Fruit fly (Drosophila melanogaster) whole organism, pupa: ENCODE results near the gene CG10513.

Experiments used
- CG14655 ChIP-seq: fragments of 200-800 bp; sonication (Bioruptor generic); optimal IDR thresholded peaks from 3 replicates; lab custom pipeline; 2017; ENCODE audit warnings: mild to moderate bottlenecking, missing biosample characterization, missing genetic modification reagents, missing genetic modification characterization
- CG17806 ChIP-seq: fragments of 200-800 bp; sonication (Bioruptor generic); optimal IDR thresholded peaks from 2 replicates; lab custom pipeline; 2018; ENCODE audit warnings: missing biosample characterization, mild to moderate bottlenecking, missing genetic modification characterization, moderate library complexity
- CG32121 ChIP-seq: fragments of 200-800 bp; sonication (Bioruptor generic); IDR thresholded peaks from 2 replicates; pipeline ENCODE4 v1.3.6; 2022; ENCODE audit warnings: missing biosample characterization, missing genetic modification characterization
- CG4496 ChIP-seq: fragments of 200-800 bp; sonication (Bioruptor generic); IDR thresholded peaks from 3 replicates; pipeline ENCODE4 v1.3.6; 2022; ENCODE audit warnings: missing biosample characterization, missing genetic modification characterization
- D1 ChIP-seq: fragments of 200-800 bp; sonication (Bioruptor generic); optimal IDR thresholded peaks from 2 replicates; lab custom pipeline; 2018; ENCODE audit warnings: missing biosample characterization, mild to moderate bottlenecking, missing genetic modification characterization, moderate library complexity
- EcR ChIP-seq: fragments of 200-800 bp; sonication (Bioruptor generic); optimal IDR thresholded peaks from 3 replicates; lab custom pipeline; 2019; ENCODE audit warnings: missing biosample characterization, missing genetic modification characterization, mild to moderate bottlenecking, moderate library complexity, missing genetic modification reagents
- Pif1A ChIP-seq: fragments of 200-800 bp; sonication (Bioruptor generic); optimal IDR thresholded peaks from 3 replicates; lab custom pipeline; 2016; ENCODE audit warnings: missing biosample characterization, missing genetic modification characterization
- Pif1B ChIP-seq: fragments of 200-800 bp; sonication (Bioruptor generic); optimal IDR thresholded peaks from 3 replicates; lab custom pipeline; 2016; ENCODE audit warnings: missing biosample characterization, missing genetic modification characterization
- Snoo ChIP-seq: fragments of 200-800 bp; sonication (Bioruptor generic); optimal IDR thresholded peaks from 3 replicates; lab custom pipeline; 2017; ENCODE audit warnings: missing biosample characterization, mild to moderate bottlenecking, missing genetic modification characterization, inconsistent platforms
- rn ChIP-seq: fragments of 200-800 bp; sonication (Bioruptor generic); IDR thresholded peaks from 2 replicates; pipeline ENCODE4 v1.3.6; 2022; ENCODE audit warnings: missing biosample characterization, missing genetic modification characterization

dm6 chr3R:25269909-25270308, 7.1 kb downstream of the CG10513 start, which contains the start of the genes CG11889 and CG11891:
- TF ChIP-seq CG32121 (GFP tag; lab: Robert Waterston, UW) = no peak
- TF ChIP-seq EcR (GFP tag; lab: Kevin White, UChicago) = no peak
- TF ChIP-seq CG14655 (GFP tag; lab: Kevin White, UChicago) = no peak
- TF ChIP-seq CG4496 (GFP tag; lab: Robert Waterston, UW) = no peak
- TF ChIP-seq D1 = no peak
- no peak for TF ChIP-seq rn (GFP tag; lab: Robert Waterston, UW)
- TF ChIP-seq Pif1B (GFP tag; lab: Kevin White, UChicago) = no peak
- no peak for TF ChIP-seq Snoo (tag; lab: Kevin White, UChicago)
- TF ChIP-seq CG17806 (tag; lab: Kevin White, UChicago) = no peak
- TF ChIP-seq Pif1A (GFP tag; lab: Kevin White, UChicago) = no peak
